Worm (Caenorhabditis elegans): ENCODE data around the gene tsp-9.
A peak's percentile ranks its signal among the peaks of the same experiment; 100 is the strongest.

The tsp-9 gene

DNA sequence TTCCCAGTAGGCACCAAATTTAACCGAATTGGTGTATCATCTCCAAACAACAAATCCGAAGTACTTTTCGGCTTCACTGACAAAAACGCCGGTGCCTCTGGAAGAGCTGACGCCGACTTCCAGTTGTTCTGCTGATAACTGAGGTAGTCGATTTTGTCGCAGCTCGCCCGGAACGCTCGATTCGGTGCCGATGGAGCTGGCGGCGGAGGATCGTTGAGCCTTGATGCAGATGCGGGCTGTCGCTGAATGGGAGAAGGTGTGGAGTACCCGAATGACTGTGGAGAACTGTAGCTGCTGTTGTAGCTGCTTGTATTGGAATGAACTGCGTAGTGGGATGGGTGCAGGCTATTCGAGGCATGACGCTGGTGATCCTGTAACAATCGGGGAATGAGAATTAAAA is 32.7 kb upstream of the tsp-9 start:
- TF ChIP-seq bed-3 (GFP tag; optimal IDR thresholded peaks at IDR 0.05) (no peak), mab-5 (tag; optimal IDR thresholded peaks at IDR 0.05) (no peak)

DNA sequence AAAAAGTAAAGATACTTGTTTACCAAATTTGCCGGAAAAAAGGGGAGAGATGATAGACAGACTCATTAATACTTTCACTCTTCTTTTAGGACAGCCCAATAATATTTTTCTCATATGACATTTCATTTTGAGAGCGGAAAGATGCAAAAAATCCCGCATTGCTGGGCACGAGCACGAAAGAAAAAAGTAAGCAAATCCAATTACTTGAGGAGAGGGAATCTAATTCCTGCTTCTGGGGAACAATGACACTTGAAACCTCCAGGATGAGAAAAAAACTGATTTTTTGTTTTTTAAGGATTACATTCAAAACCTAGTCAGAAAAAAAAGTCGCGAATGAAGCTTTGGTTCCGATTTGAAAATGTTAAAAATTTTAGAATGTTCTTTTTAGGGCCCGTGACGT is 29.0 kb upstream of the tsp-9 start:
- TF ChIP-seq ces-1 (GFP tag; optimal IDR thresholded peaks at IDR 0.05) (peak; percentile 45), mab-5 (tag; optimal IDR thresholded peaks at IDR 0.05) (no peak), blmp-1 (tag; optimal IDR thresholded peaks at IDR 0.05) (no peak), nhr-237 (tag; optimal IDR thresholded peaks at IDR 0.05) (no peak)

DNA sequence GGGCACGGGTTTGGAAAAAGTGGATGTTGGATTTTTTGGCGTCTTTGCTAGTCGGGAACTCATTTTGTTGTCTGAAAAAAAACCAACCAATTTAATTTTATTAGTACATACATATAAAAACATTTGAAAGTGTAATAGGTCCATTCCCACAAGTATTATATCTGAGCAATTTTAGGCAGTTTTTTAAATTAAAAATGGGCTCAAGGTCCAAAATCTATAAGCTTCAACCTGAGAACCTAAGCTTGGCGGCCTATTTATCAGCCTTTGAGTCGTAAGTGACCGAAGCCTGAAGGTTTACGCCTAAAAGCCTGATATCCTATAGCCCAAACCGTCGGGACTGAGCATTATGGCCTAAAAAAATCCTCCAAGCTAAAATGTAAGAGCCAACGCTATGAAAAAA is 27.4 kb upstream of the tsp-9 start:
- TF ChIP-seq nhr-28 (tag; optimal IDR thresholded peaks at IDR 0.05) (no peak), mep-1 (tag; optimal IDR thresholded peaks at IDR 0.05) (no peak)

DNA sequence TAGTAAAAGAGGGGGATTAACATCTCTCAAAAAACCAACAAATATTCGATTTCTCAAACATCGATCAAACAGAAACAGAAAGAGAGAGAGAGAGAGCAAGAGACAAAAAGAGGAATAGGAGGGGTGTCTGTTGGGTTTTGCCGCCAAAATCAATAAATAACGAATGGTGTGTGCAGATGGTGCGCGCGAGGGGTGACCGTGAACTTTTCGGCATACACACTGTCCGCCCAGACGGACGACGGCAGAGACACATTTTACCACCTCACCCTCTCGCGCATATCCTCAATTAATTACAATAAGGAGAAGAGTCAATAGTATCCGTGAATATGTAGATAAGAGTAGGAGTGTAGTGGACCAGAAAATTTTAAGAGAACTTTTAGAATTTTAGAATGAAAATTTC is 23.4 kb upstream of the tsp-9 start:
- no peak for TF ChIP-seq bed-3 (GFP tag; optimal IDR thresholded peaks at IDR 0.05)
- TF ChIP-seq pha-4 (tag; optimal IDR thresholded peaks at IDR 0.05), result peak; percentile 29
- peak; percentile 11 for TF ChIP-seq unc-62 (GFP tag; optimal IDR thresholded peaks at IDR 0.05)
- TF ChIP-seq hlh-1 (tag; optimal IDR thresholded peaks at IDR 0.05), result peak; percentile 39
- TF ChIP-seq nhr-2 (tag; optimal IDR thresholded peaks at IDR 0.05), result peak; percentile 42
- TF ChIP-seq nhr-28 (tag; optimal IDR thresholded peaks at IDR 0.05), result no peak
- peak; percentile 69 for TF ChIP-seq cnd-1 (tag; optimal IDR thresholded peaks at IDR 0.05)
- no peak for TF ChIP-seq nhr-237 (tag; optimal IDR thresholded peaks at IDR 0.05)
- TF ChIP-seq elt-1 (tag; optimal IDR thresholded peaks at IDR 0.05; ENCODE audit: borderline replicate concordance, insufficient read depth), result no peak
- no peak for TF ChIP-seq sem-2 (GFP tag; optimal IDR thresholded peaks at IDR 0.05)

DNA sequence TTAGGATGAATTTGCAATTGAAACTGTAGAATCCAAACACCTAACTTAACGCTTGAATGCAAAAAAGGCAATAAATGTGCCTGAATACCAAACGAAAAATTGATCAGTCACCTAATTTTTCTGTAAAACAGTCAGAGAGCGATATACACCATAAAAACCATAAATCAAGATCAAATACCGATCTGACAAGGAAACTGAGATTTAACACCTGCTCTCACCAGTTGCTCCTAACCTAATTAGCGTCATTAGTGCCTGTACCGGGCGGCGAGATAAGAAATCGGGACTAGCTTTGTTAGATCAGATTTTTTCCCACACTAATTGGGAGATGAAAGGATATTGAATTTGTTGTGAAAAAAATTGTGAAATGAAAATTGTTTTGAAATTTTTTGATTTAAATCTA is 22.7 kb upstream of the tsp-9 start:
- no peak for TF ChIP-seq ceh-39 (tag; optimal IDR thresholded peaks at IDR 0.05)
- no peak for TF ChIP-seq snpc-4 (tag; optimal IDR thresholded peaks at IDR 0.05)
- no peak for TF ChIP-seq zip-8 (tag; optimal IDR thresholded peaks at IDR 0.05)
- no peak for TF ChIP-seq M03D4.4 (tag; optimal IDR thresholded peaks at IDR 0.05)
- TF ChIP-seq lsy-2 (tag; optimal IDR thresholded peaks at IDR 0.05), result no peak
- no peak for TF ChIP-seq ceh-43 (GFP tag; optimal IDR thresholded peaks at IDR 0.05)
- TF ChIP-seq bed-3 (GFP tag; optimal IDR thresholded peaks at IDR 0.05), result no peak
- TF ChIP-seq ces-1 (GFP tag; optimal IDR thresholded peaks at IDR 0.05), result no peak
- TF ChIP-seq sptf-1 (tag; optimal IDR thresholded peaks at IDR 0.05), result no peak
- peak; percentile 61 for TF ChIP-seq nhr-2 (tag; optimal IDR thresholded peaks at IDR 0.05)
- TF ChIP-seq nhr-12 (tag; optimal IDR thresholded peaks at IDR 0.05), result no peak
- TF ChIP-seq unc-62 (GFP tag; optimal IDR thresholded peaks at IDR 0.05), result peak; percentile 19
- TF ChIP-seq elt-3 (tag; optimal IDR thresholded peaks at IDR 0.05), result no peak
- no peak for TF ChIP-seq nhr-76 (tag; optimal IDR thresholded peaks at IDR 0.05)
- TF ChIP-seq hlh-1 (tag; optimal IDR thresholded peaks at IDR 0.05), result no peak
- no peak for TF ChIP-seq flh-1 (GFP tag; optimal IDR thresholded peaks at IDR 0.05)
- no peak for TF ChIP-seq mls-2 (tag; optimal IDR thresholded peaks at IDR 0.05)
- TF ChIP-seq nhr-237 (tag; optimal IDR thresholded peaks at IDR 0.05), result no peak
- TF ChIP-seq blmp-1 (tag; optimal IDR thresholded peaks at IDR 0.05), result no peak
- TF ChIP-seq ceh-83 (GFP tag; optimal IDR thresholded peaks at IDR 0.05), result no peak
- TF ChIP-seq lin-13 (tag; optimal IDR thresholded peaks at IDR 0.05), result no peak
- no peak for TF ChIP-seq nhr-28 (tag; optimal IDR thresholded peaks at IDR 0.05)
- TF ChIP-seq elt-1 (tag; optimal IDR thresholded peaks at IDR 0.05; ENCODE audit: borderline replicate concordance, insufficient read depth), result peak; percentile 44
- TF ChIP-seq unc-39 (tag; optimal IDR thresholded peaks at IDR 0.05), result no peak

DNA sequence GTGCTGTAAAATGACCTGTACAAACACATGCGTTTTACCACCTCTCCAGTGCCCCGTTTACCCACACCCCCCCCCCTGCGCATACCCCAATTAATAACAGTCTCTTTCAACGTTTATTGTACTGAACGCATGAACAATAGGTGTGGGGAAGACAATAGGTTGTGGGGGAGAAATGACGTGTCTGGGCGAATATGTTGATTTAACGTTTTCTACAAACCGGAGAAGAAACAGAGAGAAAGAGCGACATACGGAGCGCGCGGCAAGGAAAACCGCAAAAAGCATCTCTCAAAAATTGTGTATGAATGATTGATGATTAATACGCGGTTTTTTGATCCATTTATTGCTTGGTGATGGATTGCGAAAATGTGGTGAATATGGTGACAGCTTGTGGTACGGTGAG is 22.0 kb upstream of the tsp-9 start:
- TF ChIP-seq nhr-237 (tag; optimal IDR thresholded peaks at IDR 0.05), result peak; percentile 9
- no peak for TF ChIP-seq lsy-2 (tag; optimal IDR thresholded peaks at IDR 0.05)
- no peak for TF ChIP-seq unc-120 (tag; optimal IDR thresholded peaks at IDR 0.05; ENCODE audit: poor library complexity, severe bottlenecking)
- TF ChIP-seq M03D4.4 (tag; optimal IDR thresholded peaks at IDR 0.05), result no peak
- no peak for TF ChIP-seq ceh-39 (tag; optimal IDR thresholded peaks at IDR 0.05)
- TF ChIP-seq ceh-83 (GFP tag; optimal IDR thresholded peaks at IDR 0.05), result no peak
- peak; percentile 35 for TF ChIP-seq nhr-2 (tag; optimal IDR thresholded peaks at IDR 0.05)
- no peak for TF ChIP-seq zip-8 (tag; optimal IDR thresholded peaks at IDR 0.05)
- no peak for TF ChIP-seq nhr-28 (tag; optimal IDR thresholded peaks at IDR 0.05)
- TF ChIP-seq unc-62 (GFP tag; optimal IDR thresholded peaks at IDR 0.05), result peak; percentile 85
- TF ChIP-seq lin-32 (GFP tag; optimal IDR thresholded peaks at IDR 0.05), result peak; percentile 33
- TF ChIP-seq ces-1 (GFP tag; optimal IDR thresholded peaks at IDR 0.05), result no peak
- no peak for TF ChIP-seq lin-13 (tag; optimal IDR thresholded peaks at IDR 0.05)
- peak; percentile 31 for TF ChIP-seq cnd-1 (tag; optimal IDR thresholded peaks at IDR 0.05)
- TF ChIP-seq ham-2 (GFP tag; optimal IDR thresholded peaks at IDR 0.05), result peak; percentile 23
- no peak for TF ChIP-seq drap-1 (GFP tag; optimal IDR thresholded peaks at IDR 0.05)
- no peak for TF ChIP-seq tbx-8 (GFP tag; optimal IDR thresholded peaks at IDR 0.05)
- TF ChIP-seq hlh-1 (tag; optimal IDR thresholded peaks at IDR 0.05), result no peak
- TF ChIP-seq mls-2 (tag; optimal IDR thresholded peaks at IDR 0.05), result peak; percentile 24
- peak; percentile 11 for TF ChIP-seq sptf-1 (tag; optimal IDR thresholded peaks at IDR 0.05)
- no peak for TF ChIP-seq elt-3 (tag; optimal IDR thresholded peaks at IDR 0.05)
- TF ChIP-seq mab-5 (tag; optimal IDR thresholded peaks at IDR 0.05), result no peak
- TF ChIP-seq elt-1 (tag; optimal IDR thresholded peaks at IDR 0.05; ENCODE audit: borderline replicate concordance, insufficient read depth), result no peak
- no peak for TF ChIP-seq flh-1 (GFP tag; optimal IDR thresholded peaks at IDR 0.05)
- TF ChIP-seq snpc-4 (tag; optimal IDR thresholded peaks at IDR 0.05), result no peak
- TF ChIP-seq nhr-12 (tag; optimal IDR thresholded peaks at IDR 0.05), result no peak
- TF ChIP-seq bed-3 (GFP tag; optimal IDR thresholded peaks at IDR 0.05), result no peak
- no peak for TF ChIP-seq ztf-11 (tag; optimal IDR thresholded peaks at IDR 0.05)
- no peak for TF ChIP-seq blmp-1 (tag; optimal IDR thresholded peaks at IDR 0.05)
- peak; percentile 11 for TF ChIP-seq mep-1 (tag; optimal IDR thresholded peaks at IDR 0.05)
- no peak for TF ChIP-seq pha-4 (tag; optimal IDR thresholded peaks at IDR 0.05)
- TF ChIP-seq nhr-76 (tag; optimal IDR thresholded peaks at IDR 0.05), result no peak
- no peak for TF ChIP-seq ceh-43 (GFP tag; optimal IDR thresholded peaks at IDR 0.05)
- TF ChIP-seq sem-2 (GFP tag; optimal IDR thresholded peaks at IDR 0.05), result no peak
- no peak for TF ChIP-seq unc-39 (tag; optimal IDR thresholded peaks at IDR 0.05)
